Fruit fly (Drosophila melanogaster): Measurements from ENCODE around the gene CG15269.
A peak's percentile ranks its signal among the peaks of the same experiment; 100 is the strongest.

CG15269 gene

DNA sequence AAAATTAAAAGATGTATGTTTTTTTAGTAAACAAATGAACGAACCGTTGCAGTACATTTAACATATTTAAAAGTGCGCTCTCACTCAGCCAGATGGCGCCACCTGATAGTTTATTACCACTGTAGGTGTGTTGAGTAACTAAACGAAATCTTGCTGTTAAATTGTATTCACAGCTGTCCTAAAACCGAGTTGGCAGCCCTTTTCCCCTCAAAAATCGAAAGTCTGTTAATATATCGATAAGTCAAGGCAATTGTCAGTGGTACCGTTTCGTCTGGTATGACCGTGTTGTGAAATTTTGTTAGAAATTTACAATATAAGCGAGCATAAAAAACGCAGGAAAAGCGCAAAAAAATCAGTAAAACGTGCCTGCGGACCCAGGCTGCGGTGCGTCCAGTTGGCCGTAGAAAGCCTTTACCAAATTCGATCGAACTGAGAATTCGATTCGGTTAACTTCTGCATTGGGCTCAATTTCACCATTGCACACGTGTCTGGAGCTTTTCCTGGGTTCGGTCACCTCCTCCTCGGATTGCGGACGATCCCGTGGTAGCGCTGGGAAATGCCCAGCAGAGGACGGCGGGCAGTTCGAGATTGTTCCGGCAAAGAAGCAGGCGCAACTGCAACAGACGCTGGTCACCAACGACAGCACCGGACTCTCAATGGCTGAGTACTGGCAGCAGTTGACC, 4.2 kb downstream of the CG15269 start, which contains the start of gene stc (continued):
- TF ChIP-seq toy (GFP tag; IDR thresholded peaks at IDR 0.05) = no peak
- TF ChIP-seq lab (GFP tag; optimal IDR thresholded peaks at IDR 0.05) = peak; percentile 50
- no peak for TF ChIP-seq CG10462 (GFP tag; optimal IDR thresholded peaks at IDR 0.05)
- TF ChIP-seq Hand (GFP tag; optimal IDR thresholded peaks at IDR 0.05) = no peak
- TF ChIP-seq btn (GFP tag; optimal IDR thresholded peaks at IDR 0.05) = no peak
- TF ChIP-seq dimm (GFP tag; IDR thresholded peaks at IDR 0.05) = no peak
- peak; percentile 35 for TF ChIP-seq CG9817 (tag; optimal IDR thresholded peaks at IDR 0.05)
- TF ChIP-seq luna (GFP tag; optimal IDR thresholded peaks at IDR 0.05) = peak; percentile 14
- no peak for TF ChIP-seq BtbVII (GFP tag; optimal IDR thresholded peaks at IDR 0.05)
- TF ChIP-seq CG10979 (tag; optimal IDR thresholded peaks at IDR 0.05) = peak; percentile 88
- peak; percentile 36; the same call in 1 of the 2 replicates for TF ChIP-seq inv (GFP tag; IDR thresholded peaks at IDR 0.05; ENCODE audit: partially characterized antibody)
- TF ChIP-seq Pdp1 (GFP tag; optimal IDR thresholded peaks at IDR 0.05) = peak; percentile 40 to 80
- peak; percentile 89 for TF ChIP-seq Dref (GFP tag; IDR thresholded peaks at IDR 0.05)
- no peak for TF ChIP-seq Ptx1 (GFP tag; IDR thresholded peaks at IDR 0.05)
- peak; percentile 52 for TF ChIP-seq HLH54F (GFP tag; optimal IDR thresholded peaks at IDR 0.05)
- TF ChIP-seq caup (GFP tag; optimal IDR thresholded peaks at IDR 0.05; ENCODE audit: severe bottlenecking) = peak; percentile 67
- no peak for TF ChIP-seq CG2712 (tag; optimal IDR thresholded peaks at IDR 0.05)
- peak; percentile 33; the same call in 1 of the 2 replicates for TF ChIP-seq sob (GFP tag; IDR thresholded peaks at IDR 0.05)
- TF ChIP-seq CkIIα-i1 (GFP tag; IDR thresholded peaks at IDR 0.05) = no peak
- no peak for TF ChIP-seq HLHmδ (GFP tag; optimal IDR thresholded peaks at IDR 0.05)
- TF ChIP-seq CG32767 (GFP tag; IDR thresholded peaks at IDR 0.05) = no peak
- TF ChIP-seq pros (GFP tag; optimal IDR thresholded peaks at IDR 0.05) = no peak
- TF ChIP-seq CG11093 (GFP tag; IDR thresholded peaks at IDR 0.05) = no peak
- TF ChIP-seq otp (GFP tag; IDR thresholded peaks at IDR 0.05) = peak; percentile 9; the same call in 1 of the 3 replicates
- TF ChIP-seq H2.0 (GFP tag; IDR thresholded peaks at IDR 0.05) = peak; percentile 39; the same call in 1 of the 2 replicates
- peak; percentile 65 for TF ChIP-seq CG18011 (GFP tag; optimal IDR thresholded peaks at IDR 0.05)
- TF ChIP-seq Abd-B (GFP tag; optimal IDR thresholded peaks at IDR 0.05) = peak; percentile 51
- peak; percentile 83 for TF ChIP-seq CG12659 (GFP tag; optimal IDR thresholded peaks at IDR 0.05)
- TF ChIP-seq HHEX (GFP tag; optimal IDR thresholded peaks at IDR 0.05) = peak; percentile 2
- TF ChIP-seq D19B (GFP tag; optimal IDR thresholded peaks at IDR 0.05) = no peak
- TF ChIP-seq B-H1 (GFP tag; IDR thresholded peaks at IDR 0.05) = no peak
- no peak for TF ChIP-seq yki (optimal IDR thresholded peaks at IDR 0.05)
- TF ChIP-seq Hr3 (GFP tag; optimal IDR thresholded peaks at IDR 0.05) = peak; percentile 37
- TF ChIP-seq CG6854 (GFP tag; optimal IDR thresholded peaks at IDR 0.05) = no peak
- TF ChIP-seq CG3407 (GFP tag; optimal IDR thresholded peaks at IDR 0.05) = no peak
- no peak for TF ChIP-seq ase (GFP tag; IDR thresholded peaks at IDR 0.05)
- peak; percentile 69 for TF ChIP-seq CG2120 (GFP tag; optimal IDR thresholded peaks at IDR 0.05)
- TF ChIP-seq CG10431 (GFP tag; optimal IDR thresholded peaks at IDR 0.05) = peak; percentile 29
- peak; percentile 36 for TF ChIP-seq PHDP (tag; optimal IDR thresholded peaks at IDR 0.05)
- no peak for TF ChIP-seq nom (GFP tag; optimal IDR thresholded peaks at IDR 0.05)
- TF ChIP-seq bsh (GFP tag; optimal IDR thresholded peaks at IDR 0.05) = no peak
- no peak for TF ChIP-seq CG12769 (tag; optimal IDR thresholded peaks at IDR 0.05)
- TF ChIP-seq Lhr (GFP tag; optimal IDR thresholded peaks at IDR 0.05) = peak; percentile 69
- TF ChIP-seq CG31365 (tag; optimal IDR thresholded peaks at IDR 0.05) = peak; percentile 14
- no peak for TF ChIP-seq lola (GFP tag; optimal IDR thresholded peaks at IDR 0.05)
- TF ChIP-seq Sin3A (optimal IDR thresholded peaks at IDR 0.05) = peak; percentile 55
- no peak for TF ChIP-seq al (GFP tag; IDR thresholded peaks at IDR 0.05)
- no peak for TF ChIP-seq HLH3B (GFP tag; IDR thresholded peaks at IDR 0.05)
- TF ChIP-seq CG15011 (GFP tag; optimal IDR thresholded peaks at IDR 0.05) = no peak
